Fruit fly (Drosophila melanogaster) whole organism, adult: ENCODE results near the gene polo.

Experiments used
- CG11617 ChIP-seq: fragments of 200-800 bp; sonication (Bioruptor generic); optimal IDR thresholded peaks from 2 replicates; lab custom pipeline; 2017; ENCODE audit warnings: mild to moderate bottlenecking, missing biosample characterization, missing genetic modification reagents, missing genetic modification characterization
- CG12768 ChIP-seq: fragments of 200-800 bp; sonication (Bioruptor generic); optimal IDR thresholded peaks from 2 replicates; lab custom pipeline; 2017; ENCODE audit warnings: missing biosample characterization, missing genetic modification characterization, mild to moderate bottlenecking, moderate library complexity, missing genetic modification reagents
- CG14711 ChIP-seq: fragments of 200-800 bp; sonication (Bioruptor generic); optimal IDR thresholded peaks from 2 replicates; lab custom pipeline; 2018; ENCODE audit warnings: missing biosample characterization, mild to moderate bottlenecking, missing genetic modification characterization, moderate library complexity
- CG1620 ChIP-seq: fragments of 200-800 bp; sonication (Bioruptor generic); optimal IDR thresholded peaks from 2 replicates; lab custom pipeline; 2016; ENCODE audit warnings: missing biosample characterization, missing genetic modification characterization
- CG33017 ChIP-seq: fragments of 200-800 bp; sonication (Bioruptor generic); optimal IDR thresholded peaks from 2 replicates; lab custom pipeline; 2018; ENCODE audit warnings: missing biosample characterization, mild to moderate bottlenecking, missing genetic modification characterization, moderate library complexity
- CG5204 ChIP-seq: fragments of 200-800 bp; sonication (Bioruptor generic); optimal IDR thresholded peaks from 2 replicates; lab custom pipeline; 2016; ENCODE audit warnings: missing biosample characterization, missing genetic modification characterization
- CG7045 ChIP-seq: fragments of 200-800 bp; sonication (Bioruptor generic); optimal IDR thresholded peaks from 2 replicates; lab custom pipeline; 2017; ENCODE audit warnings: missing biosample characterization, mild to moderate bottlenecking, missing genetic modification characterization
- CG7101 ChIP-seq: fragments of 200-800 bp; sonication (Bioruptor generic); optimal IDR thresholded peaks from 2 replicates; lab custom pipeline; 2018; ENCODE audit warnings: missing biosample characterization, mild to moderate bottlenecking, missing genetic modification characterization, moderate library complexity
- Clk ChIP-seq: fragments of 200-800 bp; sonication (Bioruptor generic); optimal IDR thresholded peaks from 2 replicates; lab custom pipeline; 2017; ENCODE audit warnings: missing biosample characterization, missing genetic modification characterization
- Crg-1 ChIP-seq: fragments of 200-800 bp; sonication (Bioruptor generic); optimal IDR thresholded peaks from 2 replicates; lab custom pipeline; 2016; ENCODE audit warnings: missing biosample characterization, missing genetic modification characterization
- Hr96 ChIP-seq: fragments of 200-800 bp; sonication (Bioruptor generic); optimal IDR thresholded peaks from 2 replicates; lab custom pipeline; 2016; ENCODE audit warnings: missing biosample characterization, missing genetic modification characterization
- Mnt ChIP-seq: fragments of 200-800 bp; sonication (Bioruptor generic); optimal IDR thresholded peaks from 2 replicates; lab custom pipeline; 2016; ENCODE audit warnings: missing biosample characterization, mild to moderate bottlenecking, missing genetic modification characterization
- bab1 ChIP-seq: fragments of 200-800 bp; sonication (Bioruptor generic); optimal IDR thresholded peaks from 3 replicates; lab custom pipeline; 2019; ENCODE audit warnings: missing biosample characterization, mild to moderate bottlenecking, missing genetic modification characterization, moderate library complexity
- cic ChIP-seq: fragments of 200-800 bp; sonication (Bioruptor generic); optimal IDR thresholded peaks from 2 replicates; lab custom pipeline; 2017; ENCODE audit warnings: missing biosample characterization, mild to moderate bottlenecking, missing genetic modification characterization, moderate library complexity
- cnc ChIP-seq, 2 experiments: fragments of >200 bp; optimal IDR thresholded peaks; 2 replicates each; lab custom pipeline; 2017
- kay ChIP-seq: fragments of 200-800 bp; sonication (Bioruptor generic); peaks from one replicate; lab custom pipeline; 2016; ENCODE audit warnings: missing biosample characterization, missing genetic modification characterization, borderline replicate concordance
- ovo ChIP-seq: fragments of 200-800 bp; sonication (Bioruptor generic); optimal IDR thresholded peaks from 2 replicates; lab custom pipeline; 2016; ENCODE audit warnings: missing biosample characterization, missing genetic modification characterization
- pad ChIP-seq: fragments of 200-800 bp; sonication (Bioruptor generic); optimal IDR thresholded peaks from 3 replicates; lab custom pipeline; 2017; ENCODE audit warnings: missing biosample characterization, missing genetic modification characterization, mild to moderate bottlenecking, moderate library complexity, missing genetic modification reagents
- tj ChIP-seq: fragments of 200-800 bp; sonication (Bioruptor generic); optimal IDR thresholded peaks from 3 replicates; lab custom pipeline; 2017; ENCODE audit warnings: missing biosample characterization, mild to moderate bottlenecking, missing genetic modification characterization, moderate library complexity
- toe ChIP-seq: fragments of 200-800 bp; sonication (Bioruptor generic); optimal IDR thresholded peaks from 2 replicates; lab custom pipeline; 2016; ENCODE audit warnings: missing biosample characterization, missing genetic modification characterization

Gene polo

dm6 chr3L:20309354-20309753 is at the start of gene polo:
Gene polo (plus strand): TSS chr3L:20309654.
- no peak for TF ChIP-seq Hr96 (GFP tag; lab: Kevin White, UChicago)
- TF ChIP-seq cic (GFP tag; lab: Kevin White, UChicago), result no peak
- TF ChIP-seq Crg-1 (GFP tag; lab: Kevin White, UChicago), result no peak
- TF ChIP-seq kay (GFP tag; lab: Kevin White, UChicago), result no peak
- no peak for TF ChIP-seq bab1 (GFP tag; lab: Kevin White, UChicago)
- no peak for TF ChIP-seq CG5204 (GFP tag; lab: Kevin White, UChicago)
- TF ChIP-seq CG33017, result no peak
- TF ChIP-seq ovo, result no peak
- no peak for TF ChIP-seq tj (GFP tag; lab: Kevin White, UChicago)
- no peak for TF ChIP-seq pad (GFP tag; lab: Kevin White, UChicago)
- TF ChIP-seq Mnt (GFP tag; lab: Kevin White, UChicago), result no peak
- no peak for TF ChIP-seq CG7101 (tag; lab: Kevin White, UChicago)
- TF ChIP-seq CG7045 (GFP tag; lab: Kevin White, UChicago), result no peak
- TF ChIP-seq Clk (GFP tag; lab: Kevin White, UChicago), result no peak

DNA sequence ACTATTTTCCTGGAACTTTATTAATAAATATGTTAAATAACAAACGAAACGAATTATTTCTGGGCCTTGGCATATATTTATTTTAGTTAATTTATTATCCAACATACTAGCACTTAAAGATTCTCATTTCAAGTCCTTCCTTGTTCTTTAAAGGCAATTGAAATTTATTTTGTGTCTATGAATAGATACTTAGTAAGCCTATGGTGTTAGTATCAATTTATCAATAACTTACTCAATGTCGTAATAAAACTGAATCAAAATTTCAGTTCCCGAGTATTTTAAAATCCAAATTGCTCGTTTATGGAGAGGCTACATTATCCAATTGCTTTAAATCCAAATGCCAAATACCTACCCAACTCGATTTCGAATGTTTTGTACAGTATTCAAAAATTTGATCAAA is 43.9 kb upstream of the polo start, which contains the start of gene CG32228:
TSS of gene CG32228 (plus strand) at position 301 of the 400 bp plus-strand sequence.
- TF ChIP-seq CG12768 (no peak), Crg-1 (GFP tag; lab: Kevin White, UChicago) (no peak), CG7045 (GFP tag; lab: Kevin White, UChicago) (no peak), CG1620 (GFP tag; lab: Kevin White, UChicago) (no peak), CG11617 (no peak), cnc (optimal IDR thresholded peaks at IDR 0.05; lab: Kevin White, UChicago) (no peak), CG7101 (tag; lab: Kevin White, UChicago) (no peak), Hr96 (GFP tag; lab: Kevin White, UChicago) (no peak)

dm6 chr3L:20275235-20275634 is 34.2 kb upstream of the polo start, which contains the start of gene CG17122:
Gene CG17122 (minus strand): TSS chr3L:20275335.
- no peak for TF ChIP-seq bab1 (GFP tag; lab: Kevin White, UChicago)
- TF ChIP-seq Clk (GFP tag; lab: Kevin White, UChicago), result no peak
- TF ChIP-seq Mnt (GFP tag; lab: Kevin White, UChicago), result no peak
- TF ChIP-seq CG12768, result no peak
- no peak for TF ChIP-seq cnc (optimal IDR thresholded peaks at IDR 0.05; lab: Kevin White, UChicago)
- TF ChIP-seq toe (GFP tag; lab: Kevin White, UChicago), result no peak
- no peak for TF ChIP-seq CG14711 (tag; lab: Kevin White, UChicago)
- no peak for TF ChIP-seq CG1620 (GFP tag; lab: Kevin White, UChicago)
- TF ChIP-seq CG11617, result no peak
- no peak for TF ChIP-seq CG7045 (GFP tag; lab: Kevin White, UChicago)
- no peak for TF ChIP-seq CG5204 (GFP tag; lab: Kevin White, UChicago)
- TF ChIP-seq Crg-1 (GFP tag; lab: Kevin White, UChicago), result no peak
- TF ChIP-seq Hr96 (GFP tag; lab: Kevin White, UChicago), result no peak
- TF ChIP-seq tj (GFP tag; lab: Kevin White, UChicago), result no peak
- TF ChIP-seq cic (GFP tag; lab: Kevin White, UChicago), result no peak
- TF ChIP-seq ovo, result no peak
- TF ChIP-seq kay (GFP tag; lab: Kevin White, UChicago), result no peak
- no peak for TF ChIP-seq CG7101 (tag; lab: Kevin White, UChicago)
- no peak for TF ChIP-seq pad (GFP tag; lab: Kevin White, UChicago)

DNA sequence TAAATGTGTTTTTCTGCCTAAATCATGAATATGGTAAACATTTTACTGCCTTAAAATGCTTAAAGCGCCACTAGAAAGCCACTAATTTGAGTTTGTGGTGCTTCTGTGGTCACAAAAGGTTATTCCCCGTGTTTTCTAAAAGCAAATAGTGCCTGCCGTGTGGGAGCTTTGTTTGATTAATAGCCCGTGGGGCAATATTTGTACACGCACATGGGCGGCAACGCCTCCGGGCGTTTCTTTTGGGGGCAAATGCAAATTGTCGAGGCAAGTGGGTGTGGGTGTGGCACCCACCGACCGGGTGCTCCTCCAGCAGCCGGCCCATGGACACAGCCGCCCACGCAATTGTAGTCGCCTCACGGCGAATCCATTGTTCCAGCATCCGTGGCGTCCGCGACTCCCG is 33.6 kb upstream of the polo start:
- TF ChIP-seq CG12768 (no peak), toe (GFP tag; lab: Kevin White, UChicago) (no peak), CG5204 (GFP tag; lab: Kevin White, UChicago) (no peak), Hr96 (GFP tag; lab: Kevin White, UChicago) (no peak), CG7101 (tag; lab: Kevin White, UChicago) (no peak), CG33017 (no peak), bab1 (GFP tag; lab: Kevin White, UChicago) (no peak), tj (GFP tag; lab: Kevin White, UChicago) (no peak), ovo (no peak), Crg-1 (GFP tag; lab: Kevin White, UChicago) (no peak), cnc (optimal IDR thresholded peaks at IDR 0.05; lab: Kevin White, UChicago) (no peak), Mnt (GFP tag; lab: Kevin White, UChicago) (no peak), CG11617 (no peak), Clk (GFP tag; lab: Kevin White, UChicago) (no peak), CG14711 (tag; lab: Kevin White, UChicago) (no peak), cic (GFP tag; lab: Kevin White, UChicago) (no peak), kay (GFP tag; lab: Kevin White, UChicago) (no peak)

DNA sequence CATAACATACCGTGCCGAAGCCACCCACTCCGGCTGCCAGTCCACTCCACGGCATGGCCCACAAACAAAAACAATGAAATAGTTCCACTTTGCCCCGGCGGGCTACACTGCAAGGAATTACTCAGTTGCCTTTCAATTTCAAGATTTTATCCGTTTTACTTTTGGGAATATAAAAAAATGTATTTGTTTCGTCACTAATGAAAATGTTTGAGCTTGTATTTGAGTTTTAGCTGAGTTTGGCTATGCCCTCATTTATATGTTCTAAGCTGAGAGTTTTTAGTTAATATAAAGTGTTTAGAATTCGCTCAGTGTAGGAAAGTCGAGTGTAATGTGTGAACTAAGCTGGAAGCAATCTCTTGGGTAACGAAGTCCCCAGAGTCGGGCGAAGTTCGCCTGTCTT is 32.8 kb upstream of the polo start:
- TF ChIP-seq cic (GFP tag; lab: Kevin White, UChicago), result no peak
- no peak for TF ChIP-seq Hr96 (GFP tag; lab: Kevin White, UChicago)
- TF ChIP-seq Clk (GFP tag; lab: Kevin White, UChicago), result no peak
- no peak for TF ChIP-seq toe (GFP tag; lab: Kevin White, UChicago)
- no peak for TF ChIP-seq CG5204 (GFP tag; lab: Kevin White, UChicago)
- TF ChIP-seq CG7045 (GFP tag; lab: Kevin White, UChicago), result no peak
- no peak for TF ChIP-seq cnc (optimal IDR thresholded peaks at IDR 0.05; lab: Kevin White, UChicago)
- TF ChIP-seq CG1620 (GFP tag; lab: Kevin White, UChicago), result no peak
- TF ChIP-seq Crg-1 (GFP tag; lab: Kevin White, UChicago), result no peak
- no peak for TF ChIP-seq pad (GFP tag; lab: Kevin White, UChicago)
- no peak for TF ChIP-seq Mnt (GFP tag; lab: Kevin White, UChicago)

- no peak for TF ChIP-seq cic (GFP tag; lab: Kevin White, UChicago)
- no peak for TF ChIP-seq ovo
- TF ChIP-seq pad (GFP tag; lab: Kevin White, UChicago), result no peak
- no peak for TF ChIP-seq Crg-1 (GFP tag; lab: Kevin White, UChicago)
- TF ChIP-seq Clk (GFP tag; lab: Kevin White, UChicago), result no peak
- TF ChIP-seq CG5204 (GFP tag; lab: Kevin White, UChicago), result no peak
- no peak for TF ChIP-seq cnc (optimal IDR thresholded peaks at IDR 0.05; lab: Kevin White, UChicago)
- TF ChIP-seq CG12768, result no peak
- TF ChIP-seq CG7045 (GFP tag; lab: Kevin White, UChicago), result no peak
Observed at dm6 chr3L:20281254-20281653, 28.2 kb upstream of the polo start.
